Worm (Caenorhabditis elegans) whole organism, young adult: ENCODE data around the gene EEED8.4.
A peak's percentile ranks its signal among the peaks of the same experiment; 100 is the strongest.

Experiments used
- B0336.3 ChIP-seq: fragments of 200-800 bp; sonication (Bioruptor generic); IDR thresholded peaks from 2 replicates; pipeline ENCODE4 v1.3.6; 2022; ENCODE audit warnings: missing genetic modification characterization, missing compliant biosample characterization
- D2030.7 ChIP-seq: fragments of 200-800 bp; sonication (Bioruptor generic); IDR thresholded peaks from 2 replicates; pipeline ENCODE4 v1.3.6; 2022; ENCODE audit warnings: missing genetic modification reagents, missing genetic modification characterization, missing compliant biosample characterization
- F23B12.7 ChIP-seq: sonication (generic microtip); optimal IDR thresholded peaks from 2 replicates; lab custom pipeline; 2017; ENCODE audit warnings: missing genetic modification characterization, mild to moderate bottlenecking, missing compliant biosample characterization, antibody characterized with exemption, moderate library complexity; ENCODE audit not compliant: insufficient read depth
- F33H1.4 ChIP-seq: fragments of 200-800 bp; sonication (Bioruptor generic); IDR thresholded peaks from 2 replicates; pipeline ENCODE4 v1.3.6; 2022; ENCODE audit warnings: missing genetic modification reagents, missing genetic modification characterization, missing compliant biosample characterization
- F39B2.1 ChIP-seq: fragments of 200-800 bp; sonication (Bioruptor generic); IDR thresholded peaks from 2 replicates; pipeline ENCODE4 v1.3.6; 2022; ENCODE audit warnings: missing genetic modification reagents, missing genetic modification characterization, missing compliant biosample characterization
- F57A8.1 ChIP-seq: fragments of 200-800 bp; sonication (Bioruptor generic); optimal IDR thresholded peaks from 2 replicates; lab custom pipeline; 2018; ENCODE audit warnings: mild to moderate bottlenecking, missing genetic modification characterization, moderate library complexity, missing compliant biosample characterization
- T07F8.4 ChIP-seq: sonication (generic microtip); optimal IDR thresholded peaks from 2 replicates; lab custom pipeline; 2016; ENCODE audit warnings: mild to moderate bottlenecking, missing genetic modification characterization, moderate library complexity, missing compliant biosample characterization
- Y53F4B.3 ChIP-seq: fragments of 200-800 bp; sonication (Bioruptor generic); IDR thresholded peaks from 2 replicates; pipeline ENCODE4 v1.3.6; 2022; ENCODE audit warnings: missing genetic modification reagents, missing genetic modification characterization, missing compliant biosample characterization
- Y79H2A.3 ChIP-seq: fragments of 200-800 bp; sonication (Bioruptor generic); conservative IDR thresholded peaks from 2 replicates; pipeline ENCODE4 v1.3.6; 2022; ENCODE audit warnings: missing genetic modification reagents, missing genetic modification characterization, missing compliant biosample characterization
- akir-1 ChIP-seq: fragments of 200-800 bp; sonication (Bioruptor generic); optimal IDR thresholded peaks from 2 replicates; lab custom pipeline; 2018; ENCODE audit warnings: mild to moderate bottlenecking, missing genetic modification characterization, moderate library complexity, missing compliant biosample characterization
- ama-1 ChIP-seq, 3 experiments: fragments of 150-350 bp in 1 of 3; sonication (generic microtip) in 2 of 3; optimal IDR thresholded peaks; 2 replicates each; lab custom pipeline; 2014 to 2018; ENCODE audit warnings: missing biosample characterization in 2 of 3, missing genetic modification characterization in 2 of 3, missing genetic modification reagents in 2 of 3
- atf-7 ChIP-seq: sonication (generic microtip); optimal IDR thresholded peaks from 2 replicates; lab custom pipeline; 2017; ENCODE audit warnings: mild to moderate bottlenecking, missing genetic modification characterization, missing compliant biosample characterization
- athp-1 ChIP-seq: sonication (generic microtip); optimal IDR thresholded peaks from 2 replicates; lab custom pipeline; 2017; ENCODE audit warnings: mild to moderate bottlenecking, missing genetic modification characterization, missing compliant biosample characterization
- attf-6 ChIP-seq: fragments of 200-800 bp; sonication (Bioruptor generic); IDR thresholded peaks from 2 replicates; pipeline ENCODE4 v1.3.6; 2022; ENCODE audit warnings: missing genetic modification reagents, missing genetic modification characterization, missing compliant biosample characterization
- ceh-100 ChIP-seq: fragments of 200-800 bp; sonication (Bioruptor generic); IDR thresholded peaks from 2 replicates; pipeline ENCODE4 v1.3.6; 2022; ENCODE audit warnings: missing genetic modification reagents, missing genetic modification characterization, missing compliant biosample characterization
- ceh-27 ChIP-seq: fragments of 200-800 bp; sonication (Bioruptor generic); optimal IDR thresholded peaks from 2 replicates; lab custom pipeline; 2018; ENCODE audit warnings: mild to moderate bottlenecking, missing genetic modification characterization, moderate library complexity, missing compliant biosample characterization
- ceh-40 ChIP-seq: fragments of 200-800 bp; sonication (Bioruptor generic); IDR thresholded peaks from 2 replicates; pipeline ENCODE4 v1.3.6; 2022; ENCODE audit warnings: missing genetic modification characterization, missing compliant biosample characterization
- ceh-79 ChIP-seq: sonication (generic microtip); optimal IDR thresholded peaks from 2 replicates; lab custom pipeline; 2017; ENCODE audit warnings: mild to moderate bottlenecking, missing genetic modification characterization, missing compliant biosample characterization
- dpff-1 ChIP-seq: sonication (generic microtip); optimal IDR thresholded peaks from 2 replicates; lab custom pipeline; 2017; ENCODE audit warnings: mild to moderate bottlenecking, missing genetic modification characterization, missing compliant biosample characterization
- dpl-1 ChIP-seq: fragments of 150-350 bp; optimal IDR thresholded peaks from 2 replicates; lab custom pipeline; 2014; ENCODE audit warnings: missing biosample characterization, missing genetic modification reagents, missing genetic modification characterization
- egl-18 ChIP-seq: fragments of 200-800 bp; sonication (Bioruptor generic); IDR thresholded peaks from 2 replicates; pipeline ENCODE4 v1.3.6; 2022; ENCODE audit warnings: missing genetic modification reagents, missing genetic modification characterization, missing compliant biosample characterization
- egrh-3 ChIP-seq: fragments of 200-800 bp; sonication (Bioruptor generic); IDR thresholded peaks from 2 replicates; pipeline ENCODE4 v1.3.6; 2022; ENCODE audit warnings: missing genetic modification reagents, missing genetic modification characterization, missing compliant biosample characterization
- ets-4 ChIP-seq: fragments of 200-800 bp; sonication (Bioruptor generic); optimal IDR thresholded peaks from 2 replicates; lab custom pipeline; 2018; ENCODE audit warnings: mild to moderate bottlenecking, missing genetic modification characterization, missing compliant biosample characterization
- fkh-3 ChIP-seq: sonication (generic microtip); optimal IDR thresholded peaks from 2 replicates; lab custom pipeline; 2016; ENCODE audit warnings: mild to moderate bottlenecking, missing genetic modification characterization, missing compliant biosample characterization
- him-1 ChIP-seq: sonication (generic microtip); optimal IDR thresholded peaks from 2 replicates; lab custom pipeline; 2016; ENCODE audit warnings: missing genotype, missing genetic modification reagents, missing genetic modification characterization, missing compliant biosample characterization
- hlh-26 ChIP-seq: fragments of 200-800 bp; sonication (Bioruptor generic); conservative IDR thresholded peaks from 2 replicates; pipeline ENCODE4 v1.3.6; 2022; ENCODE audit warnings: missing genetic modification reagents, missing genetic modification characterization, missing compliant biosample characterization
- hmg-20 ChIP-seq: fragments of 200-800 bp; sonication (Bioruptor generic); IDR thresholded peaks from 2 replicates; pipeline ENCODE4 v1.3.6; 2022; ENCODE audit warnings: missing genetic modification reagents, missing genetic modification characterization, missing compliant biosample characterization
- lin-35 ChIP-seq, 3 experiments: fragments of 150-350 bp in 2 of 3; sonication (generic microtip) in 1 of 3; optimal IDR thresholded peaks; 2 replicates each; lab custom pipeline; 2014 to 2018; ENCODE audit warnings: missing biosample characterization in 3 of 3, missing genetic modification characterization in 3 of 3, missing genetic modification reagents in 3 of 3
- lin-40 ChIP-seq: sonication (generic microtip); optimal IDR thresholded peaks from 2 replicates; lab custom pipeline; 2016; ENCODE audit warnings: missing genetic modification characterization, mild to moderate bottlenecking, missing compliant biosample characterization, missing genotype, missing genetic modification reagents
- lsl-1 ChIP-seq: fragments of 200-800 bp; sonication (Bioruptor generic); optimal IDR thresholded peaks from 2 replicates; lab custom pipeline; 2018; ENCODE audit warnings: mild to moderate bottlenecking, missing genetic modification characterization, moderate library complexity, missing compliant biosample characterization
- madf-3 ChIP-seq: fragments of 200-800 bp; sonication (Bioruptor generic); IDR thresholded peaks from 2 replicates; pipeline ENCODE4 v1.3.6; 2022; ENCODE audit warnings: missing genetic modification reagents, missing genetic modification characterization, missing compliant biosample characterization
- madf-8 ChIP-seq: fragments of 200-800 bp; sonication (Bioruptor generic); conservative IDR thresholded peaks from 2 replicates; pipeline ENCODE4 v1.3.6; 2022; ENCODE audit warnings: missing genetic modification reagents, missing genetic modification characterization, missing compliant biosample characterization
- mcd-1 ChIP-seq: fragments of 200-800 bp; sonication (Bioruptor generic); IDR thresholded peaks from 2 replicates; pipeline ENCODE4 v1.3.6; 2022; ENCODE audit warnings: missing genetic modification reagents, missing genetic modification characterization, missing compliant biosample characterization
- nfya-1 ChIP-seq: sonication (generic microtip); optimal IDR thresholded peaks from 2 replicates; lab custom pipeline; 2017; ENCODE audit warnings: antibody characterized with exemption, missing compliant biosample characterization, missing genetic modification characterization, borderline replicate concordance; ENCODE audit not compliant: insufficient read depth
- nhr-179 ChIP-seq: sonication (generic microtip); optimal IDR thresholded peaks from 2 replicates; lab custom pipeline; 2016; ENCODE audit warnings: mild to moderate bottlenecking, missing genetic modification characterization, missing compliant biosample characterization
- rcor-1 ChIP-seq: fragments of 200-800 bp; sonication (Bioruptor generic); IDR thresholded peaks from 2 replicates; pipeline ENCODE4 v1.3.6; 2022; ENCODE audit warnings: missing genetic modification reagents, missing genetic modification characterization, missing compliant biosample characterization
- sea-2 ChIP-seq: fragments of 200-800 bp; sonication (Bioruptor generic); IDR thresholded peaks from 2 replicates; pipeline ENCODE4 v1.3.6; 2022; ENCODE audit warnings: missing genetic modification characterization, missing compliant biosample characterization
- somi-1 ChIP-seq: fragments of 200-800 bp; sonication (Bioruptor generic); optimal IDR thresholded peaks from 2 replicates; lab custom pipeline; 2018; ENCODE audit warnings: mild to moderate bottlenecking, missing genetic modification characterization, missing compliant biosample characterization
- xnd-1 ChIP-seq: sonication (generic microtip); optimal IDR thresholded peaks from 2 replicates; lab custom pipeline; 2016; ENCODE audit warnings: missing genotype, missing genetic modification reagents, missing genetic modification characterization, missing compliant biosample characterization
- zim-3 ChIP-seq: sonication (generic microtip); optimal IDR thresholded peaks from 2 replicates; lab custom pipeline; 2017; ENCODE audit warnings: mild to moderate bottlenecking, missing genetic modification characterization, moderate library complexity, missing compliant biosample characterization
- ztf-25 ChIP-seq: fragments of 200-800 bp; sonication (Bioruptor generic); IDR thresholded peaks from 2 replicates; pipeline ENCODE4 v1.3.6; 2022; ENCODE audit warnings: missing genetic modification reagents, missing genetic modification characterization, missing compliant biosample characterization

Gene EEED8.4

DNA sequence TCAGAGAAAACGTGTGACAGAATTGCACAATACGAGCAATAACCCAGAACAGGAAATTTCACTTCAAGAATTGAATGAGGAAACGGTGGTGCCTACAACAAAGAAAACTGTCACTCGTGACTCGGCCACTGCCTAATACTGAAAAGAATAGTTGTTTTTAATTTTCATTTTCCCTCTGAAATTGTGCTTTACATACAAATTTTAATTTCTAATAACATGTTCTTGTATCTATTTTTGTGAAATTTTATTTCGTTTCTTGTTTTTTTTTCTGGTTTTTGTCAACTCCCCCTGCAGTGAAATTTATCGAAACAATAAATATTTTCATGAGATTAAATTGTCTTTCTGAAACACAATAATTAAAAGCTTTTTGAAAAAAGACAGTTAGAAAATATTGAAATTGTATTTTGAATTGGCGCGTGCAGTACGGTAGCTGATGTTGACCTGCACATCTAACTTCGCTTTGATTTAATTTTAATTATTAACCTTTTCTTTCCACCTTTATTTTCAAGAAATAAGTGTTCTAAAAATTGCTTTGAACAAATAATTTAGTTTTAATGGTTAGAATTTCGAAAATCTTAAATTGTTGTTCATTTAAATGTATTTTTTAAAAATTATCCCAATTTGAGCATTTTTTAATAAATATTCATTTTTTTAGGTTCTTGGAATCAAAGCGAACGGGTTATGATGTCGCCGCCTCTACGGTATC, 46.7 kb downstream of the EEED8.4 start, which contains the start of gene daz-1 (continued):
- TF ChIP-seq egrh-3 (GFP tag; lab: Robert Waterston, UW) (no peak), Y79H2A.3 (GFP tag; lab: Robert Waterston, UW) (no peak), ceh-27 (GFP tag; lab: Kevin White, UChicago) (no peak), dpff-1 (no peak), ets-4 (no peak), somi-1 (GFP tag; lab: Kevin White, UChicago) (no peak), F23B12.7 (tag; lab: Kevin White, UChicago) (peak; percentile 3), attf-6 (GFP tag; lab: Robert Waterston, UW) (no peak), F39B2.1 (no peak), zim-3 (tag; lab: Kevin White, UChicago) (no peak), him-1 (tag; lab: Kevin White, UChicago) (peak; percentile 53), ama-1 (optimal IDR thresholded peaks at IDR 0.05; lab: Kevin White, UChicago) (no peak), ama-1 (GFP tag; optimal IDR thresholded peaks at IDR 0.05; lab: Kevin White, UChicago) (no peak), ceh-40 (no peak), sea-2 (GFP tag; lab: Robert Waterston, UW) (no peak), nhr-179 (tag; lab: Kevin White, UChicago) (no peak), ceh-79 (tag; lab: Kevin White, UChicago) (no peak), D2030.7 (peak; percentile 44), fkh-3 (tag; lab: Kevin White, UChicago) (no peak), atf-7 (no peak), ztf-25 (GFP tag; lab: Robert Waterston, UW) (no peak), athp-1 (no peak), lin-35 (GFP tag; optimal IDR thresholded peaks at IDR 0.05; lab: Kevin White, UChicago) (peak in 2 of 3 experiments; percentile 34 to 52), T07F8.4 (tag; lab: Kevin White, UChicago) (no peak), dpl-1 (peak; percentile 81), mcd-1 (GFP tag; lab: Robert Waterston, UW) (no peak), ceh-100 (GFP tag; lab: Robert Waterston, UW) (no peak), rcor-1 (peak; percentile 46; the same call in 1 of the 2 replicates), F57A8.1 (GFP tag; lab: Kevin White, UChicago) (no peak), lin-40 (tag; lab: Kevin White, UChicago) (no peak), egl-18 (GFP tag; lab: Robert Waterston, UW) (no peak), hmg-20 (GFP tag; lab: Robert Waterston, UW) (no peak)

DNA sequence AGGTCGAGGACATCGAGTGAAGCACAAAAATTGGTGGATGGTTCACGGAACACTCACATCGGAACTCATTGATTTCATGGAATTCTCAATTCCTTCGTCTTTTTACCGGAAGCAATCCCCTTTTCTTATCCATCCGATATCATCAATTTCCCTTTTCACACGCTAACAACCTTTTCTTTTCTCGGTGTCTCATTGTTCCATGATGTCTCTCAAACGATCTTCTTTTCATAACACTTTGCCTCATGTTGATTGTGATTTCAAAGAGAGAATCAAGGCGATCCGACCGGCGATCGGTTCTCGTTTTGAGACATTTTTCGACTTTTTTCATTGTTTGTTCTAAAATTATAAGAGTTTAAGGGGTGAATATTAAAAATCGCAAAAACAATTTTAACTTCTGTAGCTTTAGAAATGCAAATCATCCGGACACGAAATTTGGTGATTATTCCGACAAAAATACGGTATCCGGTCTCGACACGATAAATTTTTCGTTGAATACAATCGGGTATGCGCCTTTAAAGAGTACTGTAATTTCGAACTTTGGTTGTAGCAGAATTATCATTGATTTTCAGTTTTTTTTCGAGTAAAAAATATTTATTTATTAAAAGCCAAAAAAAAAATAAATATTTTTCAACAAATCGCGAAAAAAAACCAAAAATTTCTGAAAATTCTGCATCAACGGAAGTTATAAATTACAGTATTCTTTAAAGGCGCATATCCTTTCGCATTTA, 49.7 kb downstream of the EEED8.4 start:
- TF ChIP-seq Y53F4B.3 (GFP tag; lab: Robert Waterston, UW) (no peak), F33H1.4 (GFP tag; lab: Robert Waterston, UW) (peak; percentile 57; the same call in 1 of the 2 replicates), fkh-3 (tag; lab: Kevin White, UChicago) (no peak), xnd-1 (tag; lab: Kevin White, UChicago) (peak; percentile 39), lsl-1 (GFP tag; lab: Kevin White, UChicago) (peak; percentile 80), madf-8 (GFP tag; lab: Robert Waterston, UW) (no peak), madf-3 (GFP tag; lab: Robert Waterston, UW) (0 out of 2 replicates have a peak, but pooled peaks have one; percentile 46), F23B12.7 (tag; lab: Kevin White, UChicago) (no peak), nfya-1 (tag; lab: Kevin White, UChicago) (no peak), B0336.3 (no peak), akir-1 (GFP tag; lab: Kevin White, UChicago) (no peak), hlh-26 (no peak)
